Worm (Caenorhabditis elegans) whole organism, L4/young adult: ENCODE measurements around the gene C27D6.11.

Source experiments
- W03F9.2 ChIP-seq: fragments of 150-350 bp; optimal IDR thresholded peaks from 2 replicates; lab custom pipeline; 2014; ENCODE audit warnings: missing biosample characterization, missing genetic modification characterization
- him-1 ChIP-seq: sonication (generic microtip); optimal IDR thresholded peaks from 2 replicates; lab custom pipeline; 2016; ENCODE audit warnings: missing genotype, missing genetic modification reagents, missing genetic modification characterization, missing compliant biosample characterization

DNA sequence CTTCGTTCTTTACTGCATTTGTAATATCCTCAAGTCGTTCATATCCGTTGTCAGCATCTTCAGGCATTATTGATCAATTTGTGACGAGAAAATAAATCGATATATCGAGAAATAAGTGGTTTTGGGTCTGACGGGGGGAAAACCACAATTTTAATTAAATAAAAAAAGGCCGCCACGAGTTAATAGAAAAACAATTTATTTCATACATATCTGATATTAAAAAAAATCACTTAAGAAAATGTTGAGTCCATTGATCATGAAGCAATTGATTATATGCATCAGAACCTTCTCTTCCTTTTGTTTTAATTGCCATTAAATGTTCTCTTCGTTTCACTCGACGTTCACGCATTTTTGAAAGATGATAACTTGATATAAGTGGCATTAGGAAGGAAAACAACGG, 12.7 kb downstream of the C27D6.11 start, which contains the start of gene F58A6.5:
- TF ChIP-seq him-1 (tag; lab: Kevin White, UChicago) (no peak), W03F9.2 (tag; lab: Kevin White, UChicago) (no peak)
